Worm (Caenorhabditis elegans) whole organism, young adult: ENCODE measurements around the gene dgk-2.

Experiments
- C17E4.6 ChIP-seq: fragments of 200-800 bp; sonication (Bioruptor generic); IDR thresholded peaks from 2 replicates; pipeline ENCODE4 v1.3.6; 2022; ENCODE audit warnings: missing genetic modification reagents, missing genetic modification characterization, missing compliant biosample characterization
- F39B2.1 ChIP-seq: fragments of 200-800 bp; sonication (Bioruptor generic); IDR thresholded peaks from 2 replicates; pipeline ENCODE4 v1.3.6; 2022; ENCODE audit warnings: missing genetic modification reagents, missing genetic modification characterization, missing compliant biosample characterization
- F52B5.7 ChIP-seq: sonication (generic microtip); optimal IDR thresholded peaks from 2 replicates; lab custom pipeline; 2016; ENCODE audit warnings: mild to moderate bottlenecking, missing genetic modification characterization, missing compliant biosample characterization
- nfya-2 ChIP-seq: fragments of 200-800 bp; sonication (Bioruptor generic); IDR thresholded peaks from 2 replicates; pipeline ENCODE4 v1.3.6; 2022; ENCODE audit warnings: missing genetic modification reagents, missing genetic modification characterization, missing compliant biosample characterization
- unc-62 ChIP-seq: fragments of 150-350 bp; optimal IDR thresholded peaks from 2 replicates; lab custom pipeline; 2014; ENCODE audit warnings: missing biosample characterization, missing genetic modification reagents, missing genetic modification characterization

DNA sequence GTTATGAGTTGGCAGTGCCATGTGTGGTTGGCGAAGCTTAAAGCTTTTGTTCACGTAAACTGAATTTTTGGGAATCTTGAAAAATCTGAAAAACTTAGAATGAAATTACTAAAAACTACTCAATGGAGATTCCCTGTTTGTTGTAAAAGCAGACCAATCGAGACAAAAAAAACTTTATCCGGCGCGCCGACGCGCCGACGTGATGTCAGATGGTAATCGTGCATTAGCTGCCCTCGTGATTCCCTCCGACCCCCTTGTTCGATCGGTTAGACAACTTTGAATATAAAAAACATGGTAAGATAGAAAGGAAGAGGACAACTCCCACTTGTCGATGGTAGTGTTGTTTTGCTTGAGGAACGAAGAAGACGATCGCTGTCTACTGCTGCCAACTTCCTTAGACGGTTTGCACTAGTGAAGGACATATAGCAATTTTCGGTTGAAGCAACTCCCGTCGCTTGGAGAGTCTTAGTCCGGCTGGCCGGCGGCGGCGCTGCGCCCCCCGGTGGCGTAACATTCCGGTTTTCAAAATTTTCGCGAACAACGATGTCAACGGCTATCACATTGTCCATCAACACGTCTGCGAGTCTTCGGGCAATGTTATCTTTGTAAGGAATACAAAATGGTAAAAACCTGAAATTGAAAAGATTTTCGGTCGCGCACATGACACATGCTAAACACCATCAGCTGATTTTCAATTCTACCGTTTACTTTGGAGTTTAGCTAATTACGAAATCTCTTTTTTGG, 45.8 kb upstream of the dgk-2 start, which contains the start of gene C07A12.18:
- TF ChIP-seq unc-62 (GFP tag; lab: Kevin White, UChicago) (no peak), nfya-2 (GFP tag; lab: Robert Waterston, UW) (no peak), F52B5.7 (tag; lab: Kevin White, UChicago) (no peak), C17E4.6 (no peak), F39B2.1 (GFP tag; lab: Robert Waterston, UW) (no peak)
